Fruit fly (Drosophila melanogaster): ENCODE measurements around the gene CG31626.
A peak's percentile ranks its signal among the peaks of the same experiment; 100 is the strongest.

CG31626 gene

dm6 chr2L:21214961-21215362, 21.6 kb downstream of the CG31626 start (continued):
- TF ChIP-seq bbx (GFP tag; IDR thresholded peaks at IDR 0.05; ENCODE audit: partially characterized antibody) (peak; percentile 72), nmo (GFP tag; optimal IDR thresholded peaks at IDR 0.05) (peak; percentile 5), Fer3 (tag; optimal IDR thresholded peaks at IDR 0.05) (peak; percentile 11), Hr3 (GFP tag; optimal IDR thresholded peaks at IDR 0.05) (no peak), otp (GFP tag; IDR thresholded peaks at IDR 0.05) (peak; percentile 73; the same call in 2 of the 3 replicates), shn (GFP tag; optimal IDR thresholded peaks at IDR 0.05) (no peak), chinmo (GFP tag; IDR thresholded peaks at IDR 0.05; ENCODE audit: partially characterized antibody) (0 out of 4 replicates have a peak, but pooled peaks have one; percentile 63), H15 (GFP tag; IDR thresholded peaks at IDR 0.05) (0 out of 3 replicates have a peak, but pooled peaks have one; percentile 37), bcd (GFP tag; optimal IDR thresholded peaks at IDR 0.05) (peak; percentile 36), org-1 (GFP tag; optimal IDR thresholded peaks at IDR 0.05) (no peak), Pdp1 (GFP tag; optimal IDR thresholded peaks at IDR 0.05) (peak in 1 of 2 experiments; percentile 40), CG17361 (GFP tag; IDR thresholded peaks at IDR 0.05) (peak; percentile 41; the same call in 1 of the 3 replicates), dmrt11E (tag; optimal IDR thresholded peaks at IDR 0.05) (peak; percentile 19), D19A (tag; optimal IDR thresholded peaks at IDR 0.05) (peak; percentile 29), Lim3 (GFP tag; IDR thresholded peaks at IDR 0.05) (no peak), Rfx (GFP tag; IDR thresholded peaks at IDR 0.05) (peak; percentile 42; the same call in 1 of the 2 replicates), schlank (tag; optimal IDR thresholded peaks at IDR 0.05) (no peak), tin (GFP tag; optimal IDR thresholded peaks at IDR 0.05) (peak; percentile 39), CG13296 (GFP tag; optimal IDR thresholded peaks at IDR 0.05) (no peak), Stat92E (GFP tag; optimal IDR thresholded peaks at IDR 0.05) (peak in 1 of 3 experiments; percentile 57), CG2129 (GFP tag; IDR thresholded peaks at IDR 0.05; ENCODE audit: partially characterized antibody) (no peak), CG1647 (GFP tag; optimal IDR thresholded peaks at IDR 0.05) (peak; percentile 54), B-H2 (GFP tag; optimal IDR thresholded peaks at IDR 0.05) (peak; percentile 22), maf-S (GFP tag; optimal IDR thresholded peaks at IDR 0.05) (no peak), Trl (optimal IDR thresholded peaks at IDR 0.05) (no peak), Trl (GFP tag; optimal IDR thresholded peaks at IDR 0.05) (peak; percentile 38), Dip3 (GFP tag; optimal IDR thresholded peaks at IDR 0.05) (peak; percentile 29), Asciz (GFP tag; optimal IDR thresholded peaks at IDR 0.05) (no peak), CG34376 (GFP tag; optimal IDR thresholded peaks at IDR 0.05) (peak; percentile 60), phol (tag; optimal IDR thresholded peaks at IDR 0.05) (no peak), cwo (GFP tag; optimal IDR thresholded peaks at IDR 0.05) (no peak), CG8359 (GFP tag; optimal IDR thresholded peaks at IDR 0.05; ENCODE audit: borderline replicate concordance) (no peak), lilli (GFP tag; optimal IDR thresholded peaks at IDR 0.05) (peak; percentile 81), ewg (GFP tag; optimal IDR thresholded peaks at IDR 0.05) (peak; percentile 54), grn (GFP tag; optimal IDR thresholded peaks at IDR 0.05) (no peak), CG4854 (GFP tag; optimal IDR thresholded peaks at IDR 0.05) (peak; percentile 48), Atf-2 (GFP tag; optimal IDR thresholded peaks at IDR 0.05) (no peak), trem (tag; optimal IDR thresholded peaks at IDR 0.05) (no peak), CG12769 (tag; optimal IDR thresholded peaks at IDR 0.05) (peak; percentile 52), CG1233 (GFP tag; optimal IDR thresholded peaks at IDR 0.05) (peak; percentile 27), CG4404 (GFP tag; IDR thresholded peaks at IDR 0.05) (no peak), ind (GFP tag; optimal IDR thresholded peaks at IDR 0.05) (peak; percentile 11), Lhr (GFP tag; optimal IDR thresholded peaks at IDR 0.05) (no peak), CG10366 (GFP tag; IDR thresholded peaks at IDR 0.05) (no peak), CG11504 (tag; optimal IDR thresholded peaks at IDR 0.05) (no peak), CG9215 (GFP tag; IDR thresholded peaks at IDR 0.05) (no peak), Dref (GFP tag; IDR thresholded peaks at IDR 0.05) (no peak), CG3726 (GFP tag; IDR thresholded peaks at IDR 0.05) (no peak), pros (GFP tag; optimal IDR thresholded peaks at IDR 0.05) (peak; percentile 87), cg (GFP tag; optimal IDR thresholded peaks at IDR 0.05) (no peak)

All from whole organism, embryonic.